Fruit fly (Drosophila melanogaster): ENCODE measurements around the gene Obp22a.

DNA sequence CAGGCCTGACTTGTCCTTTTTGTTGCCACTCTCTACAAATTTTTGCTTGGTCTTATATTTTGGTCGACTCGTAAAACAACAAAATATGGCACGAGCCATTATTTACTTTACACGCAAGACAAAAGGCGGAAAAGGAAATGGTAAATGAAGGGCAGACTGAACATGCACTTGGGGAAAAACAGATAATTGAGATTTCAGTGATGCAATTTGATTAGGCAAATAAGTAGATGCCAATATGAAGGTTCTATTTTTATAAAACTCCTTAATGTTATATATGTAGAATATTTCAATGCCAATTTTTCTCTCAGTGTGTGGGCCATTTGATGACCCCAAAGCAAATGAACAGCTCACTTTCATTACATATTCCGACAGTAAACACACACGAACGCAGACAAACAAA lies 23.2 kb upstream of the Obp22a start:
- no peak for TF ChIP-seq Taf1 (GFP tag; IDR thresholded peaks at IDR 0.05)
- TF ChIP-seq CG11695 (GFP tag; IDR thresholded peaks at IDR 0.05): no peak

Measured in whole organism, embryonic.